Worm (Caenorhabditis elegans): ENCODE data around the gene T16G12.13.

DNA sequence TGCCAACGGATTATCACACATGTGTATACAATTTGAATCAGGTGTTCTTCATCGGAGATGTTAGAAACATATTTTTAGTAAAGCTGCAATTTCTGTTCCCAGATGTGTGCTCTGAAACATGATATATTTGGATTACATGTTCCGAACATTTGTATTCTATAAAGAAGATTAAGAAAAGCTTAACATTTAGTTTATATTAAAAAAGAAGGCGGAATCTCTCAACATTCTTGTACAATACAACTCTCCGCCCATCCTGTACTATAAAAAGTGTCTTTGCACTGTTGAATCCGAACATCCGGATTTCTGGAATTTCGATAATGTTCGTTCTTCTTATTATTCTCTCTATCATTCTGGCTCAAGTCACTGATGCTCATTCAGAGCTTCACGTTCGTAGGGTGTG, 32.7 kb upstream of the T16G12.13 start, which contains the start of gene ins-23:
- TF ChIP-seq blmp-1 (tag; optimal IDR thresholded peaks at IDR 0.05; ENCODE audit: insufficient read depth) (no peak), zag-1 (tag; optimal IDR thresholded peaks at IDR 0.05) (no peak), ceh-82 (tag; optimal IDR thresholded peaks at IDR 0.05) (no peak), ZK546.5 (tag; optimal IDR thresholded peaks at IDR 0.05) (no peak), nhr-11 (tag; optimal IDR thresholded peaks at IDR 0.05) (no peak), elt-3 (tag; optimal IDR thresholded peaks at IDR 0.05) (no peak)

Measured in whole organism, L2 larva.